Fruit fly (Drosophila melanogaster): ENCODE results near the gene CG5114.

Gene CG5114

dm6 chr3L:15013957-15014692 lies 31.5 kb downstream of the CG5114 start, which contains the start of gene Reck (continued):
- TF ChIP-seq Atf6 (GFP tag; IDR thresholded peaks at IDR 0.05), result peak; percentile 80; the same call in 1 of the 2 replicates
- no peak for TF ChIP-seq amos (GFP tag; IDR thresholded peaks at IDR 0.05; ENCODE audit: partially characterized antibody)
- TF ChIP-seq CG7987 (GFP tag; optimal IDR thresholded peaks at IDR 0.05), result peak; percentile 77
- TF ChIP-seq Drgx (GFP tag; IDR thresholded peaks at IDR 0.05), result peak; percentile 94
- TF ChIP-seq BtbVII (GFP tag; optimal IDR thresholded peaks at IDR 0.05), result peak; percentile 85
- TF ChIP-seq CG31388 (GFP tag; optimal IDR thresholded peaks at IDR 0.05), result peak; percentile 12
- peak; percentile 59 for TF ChIP-seq CG6765 (GFP tag; optimal IDR thresholded peaks at IDR 0.05)
- TF ChIP-seq insv (GFP tag; optimal IDR thresholded peaks at IDR 0.05), result no peak
- TF ChIP-seq CG42726 (GFP tag; IDR thresholded peaks at IDR 0.05; ENCODE audit: partially characterized antibody), result 0 out of 2 replicates have a peak, but pooled peaks have one; percentile 15
- TF ChIP-seq Med (GFP tag), result peak; percentile 93
- peak; percentile 55 for TF ChIP-seq CG31224 (GFP tag; IDR thresholded peaks at IDR 0.05)
- peak; percentile 79 for TF ChIP-seq dati (GFP tag; IDR thresholded peaks at IDR 0.05)
- peak; percentile 85 for TF ChIP-seq gce (GFP tag; IDR thresholded peaks at IDR 0.05)
- TF ChIP-seq CG9727 (GFP tag; optimal IDR thresholded peaks at IDR 0.05), result peak; percentile 87
- no peak for TF ChIP-seq GATAe (GFP tag; conservative IDR thresholded peaks at IDR 0.05)
- TF ChIP-seq grau (tag; optimal IDR thresholded peaks at IDR 0.05), result peak; percentile 73
- TF ChIP-seq ase (GFP tag; IDR thresholded peaks at IDR 0.05), result peak; percentile 77; the same call in 2 of the 3 replicates
- TF ChIP-seq Myb (GFP tag; optimal IDR thresholded peaks at IDR 0.05), result no peak
- peak; percentile 73 for TF ChIP-seq CG10209 (GFP tag; optimal IDR thresholded peaks at IDR 0.05)
- TF ChIP-seq pros (GFP tag; optimal IDR thresholded peaks at IDR 0.05), result no peak
- peak; percentile 39 for TF ChIP-seq en (GFP tag; optimal IDR thresholded peaks at IDR 0.05)
- TF ChIP-seq CG17359 (tag; optimal IDR thresholded peaks at IDR 0.05), result peak; percentile 91
- TF ChIP-seq CG14667 (GFP tag; IDR thresholded peaks at IDR 0.05), result no peak; the same call in 1 of the 2 replicates
- no peak for TF ChIP-seq dan (GFP tag; IDR thresholded peaks at IDR 0.05)
- TF ChIP-seq CG15073 (GFP tag; optimal IDR thresholded peaks at IDR 0.05), result peak; percentile 27
- peak; percentile 39 for TF ChIP-seq CG3838 (GFP tag; optimal IDR thresholded peaks at IDR 0.05)
- TF ChIP-seq pho (GFP tag; optimal IDR thresholded peaks at IDR 0.05), result no peak
- peak; percentile 54; the same call in 2 of the 3 replicates for TF ChIP-seq CG2889 (GFP tag; IDR thresholded peaks at IDR 0.05)
- peak; percentile 88 for TF ChIP-seq phol (tag; optimal IDR thresholded peaks at IDR 0.05)
- TF ChIP-seq ssp (GFP tag; IDR thresholded peaks at IDR 0.05), result peak; percentile 39; the same call in 1 of the 2 replicates
- TF ChIP-seq tin (GFP tag; optimal IDR thresholded peaks at IDR 0.05), result peak; percentile 84
- TF ChIP-seq sens-2 (GFP tag; IDR thresholded peaks at IDR 0.05), result peak; percentile 85
- peak; percentile 60 for TF ChIP-seq CG3065 (GFP tag; optimal IDR thresholded peaks at IDR 0.05)
- TF ChIP-seq org-1 (GFP tag; optimal IDR thresholded peaks at IDR 0.05), result peak; percentile 22
- peak; percentile 80; the same call in 1 of the 2 replicates for TF ChIP-seq CG32532 (GFP tag; IDR thresholded peaks at IDR 0.05)
- peak; percentile 72 for TF ChIP-seq tgo (GFP tag; IDR thresholded peaks at IDR 0.05)
- peak; percentile 84 for TF ChIP-seq Sox100B (GFP tag; optimal IDR thresholded peaks at IDR 0.05)
- TF ChIP-seq CG9437 (GFP tag; optimal IDR thresholded peaks at IDR 0.05), result peak; percentile 62
- no peak for TF ChIP-seq CG9215 (GFP tag; IDR thresholded peaks at IDR 0.05)
- peak; percentile 39 for TF ChIP-seq Abd-B (GFP tag; optimal IDR thresholded peaks at IDR 0.05)
- TF ChIP-seq chm (GFP tag; IDR thresholded peaks at IDR 0.05), result peak; percentile 92
- no peak for TF ChIP-seq unc-4 (GFP tag; IDR thresholded peaks at IDR 0.05; ENCODE audit: partially characterized antibody)
- TF ChIP-seq CG17361 (GFP tag; IDR thresholded peaks at IDR 0.05), result peak; percentile 77
- peak; percentile 20 for TF ChIP-seq Dad (GFP tag; optimal IDR thresholded peaks at IDR 0.05)
- no peak for TF ChIP-seq sima (GFP tag; optimal IDR thresholded peaks at IDR 0.05)
- peak; percentile 21 for TF ChIP-seq Dip3 (GFP tag; optimal IDR thresholded peaks at IDR 0.05)
- peak; percentile 43 for TF ChIP-seq cato (GFP tag; optimal IDR thresholded peaks at IDR 0.05; ENCODE audit: borderline replicate concordance)
- TF ChIP-seq CG18599 (GFP tag; optimal IDR thresholded peaks at IDR 0.05), result peak; percentile 86
- TF ChIP-seq nmo (GFP tag; optimal IDR thresholded peaks at IDR 0.05), result peak; percentile 82

All from whole organism, embryonic.